Fruit fly (Drosophila melanogaster) whole organism, embryonic: Measurements from ENCODE around the gene CG33093.

Experiments used
- Antp ChIP-seq: fragments of 200-800 bp; sonication (Bioruptor generic); optimal IDR thresholded peaks from 3 replicates; lab custom pipeline; 2016; ENCODE audit warnings: missing biosample characterization, missing genetic modification characterization
- Asciz ChIP-seq: fragments of 200-800 bp; sonication (Bioruptor generic); optimal IDR thresholded peaks from 2 replicates; lab custom pipeline; 2017; ENCODE audit warnings: missing biosample characterization, mild to moderate bottlenecking, missing genetic modification characterization, missing genetic modification reagents
- Atf3 ChIP-seq: fragments of 200-800 bp; sonication (Bioruptor generic); optimal IDR thresholded peaks from 3 replicates; lab custom pipeline; 2016; ENCODE audit warnings: missing biosample characterization, missing genetic modification characterization
- C15 ChIP-seq: fragments of 200-800 bp; sonication (Bioruptor generic); IDR thresholded peaks from 3 replicates; pipeline ENCODE4 v1.3.6; 2022; ENCODE audit warnings: missing biosample characterization, missing genetic modification characterization
- CG10274 ChIP-seq: fragments of 200-800 bp; sonication (Bioruptor generic); optimal IDR thresholded peaks from 3 replicates; lab custom pipeline; 2017; ENCODE audit warnings: missing biosample characterization, mild to moderate bottlenecking, missing genetic modification characterization
- CG10543 ChIP-seq: fragments of 200-800 bp; sonication (Bioruptor generic); optimal IDR thresholded peaks from 3 replicates; lab custom pipeline; 2017; ENCODE audit warnings: missing biosample characterization, mild to moderate bottlenecking, missing genetic modification characterization, moderate library complexity
- CG11456 ChIP-seq: fragments of 200-800 bp; sonication (Bioruptor generic); IDR thresholded peaks from 3 replicates; pipeline ENCODE4 v1.3.6; 2022; ENCODE audit warnings: missing biosample characterization, missing genetic modification characterization
- CG13123 ChIP-seq: fragments of 200-800 bp; sonication (Bioruptor generic); optimal IDR thresholded peaks from 2 replicates; lab custom pipeline; 2016; ENCODE audit warnings: missing biosample characterization, missing genetic modification characterization
- CG14050 ChIP-seq: fragments of 200-800 bp; sonication (Bioruptor generic); IDR thresholded peaks from 3 replicates; pipeline ENCODE4 v1.3.6; 2022; ENCODE audit warnings: missing biosample characterization, missing genetic modification characterization
- CG14860 ChIP-seq: fragments of 200-800 bp; sonication (Bioruptor generic); IDR thresholded peaks from 3 replicates; pipeline ENCODE4 v1.3.6; 2022; ENCODE audit warnings: missing biosample characterization, missing genetic modification characterization; ENCODE audit not compliant: partially characterized antibody
- CG17568 ChIP-seq: fragments of 200-800 bp; sonication (Bioruptor generic); optimal IDR thresholded peaks from 2 replicates; lab custom pipeline; 2018; ENCODE audit warnings: missing biosample characterization, mild to moderate bottlenecking, missing genetic modification characterization, moderate library complexity
- CG17612 ChIP-seq: fragments of 200-800 bp; sonication (Bioruptor generic); IDR thresholded peaks from 2 replicates; pipeline ENCODE4 v1.3.6; 2022; ENCODE audit warnings: missing biosample characterization, missing genetic modification characterization
- CG2889 ChIP-seq: fragments of 200-800 bp; sonication (Bioruptor generic); IDR thresholded peaks from 3 replicates; pipeline ENCODE4 v1.3.6; 2022; ENCODE audit warnings: missing biosample characterization, missing genetic modification characterization
- CG3163 ChIP-seq: fragments of 200-800 bp; sonication (Bioruptor generic); optimal IDR thresholded peaks from 3 replicates; lab custom pipeline; 2016; ENCODE audit warnings: missing biosample characterization, missing genetic modification characterization
- CG33557 ChIP-seq: fragments of 200-800 bp; sonication (Bioruptor generic); optimal IDR thresholded peaks from 2 replicates; lab custom pipeline; 2019; ENCODE audit warnings: missing biosample characterization, mild to moderate bottlenecking, missing genetic modification characterization, moderate library complexity
- CG3847 ChIP-seq: fragments of 200-800 bp; sonication (Bioruptor generic); IDR thresholded peaks from 2 replicates; pipeline ENCODE4 v1.3.6; 2022; ENCODE audit warnings: missing biosample characterization, missing genetic modification characterization
- CG3995 ChIP-seq: fragments of 200-800 bp; sonication (Bioruptor generic); optimal IDR thresholded peaks from 3 replicates; lab custom pipeline; 2016; ENCODE audit warnings: missing biosample characterization, missing genetic modification characterization
- CG4328 ChIP-seq: fragments of 200-800 bp; sonication (Bioruptor generic); optimal IDR thresholded peaks from 3 replicates; lab custom pipeline; 2017; ENCODE audit warnings: missing biosample characterization, missing genetic modification reagents, missing genetic modification characterization
- CG6813 ChIP-seq: fragments of 200-800 bp; sonication (Bioruptor generic); optimal IDR thresholded peaks from 2 replicates; lab custom pipeline; 2017; ENCODE audit warnings: missing biosample characterization, missing genetic modification characterization, mild to moderate bottlenecking, moderate library complexity, missing genetic modification reagents
- Camta ChIP-seq: fragments of 200-800 bp; sonication (Bioruptor generic); optimal IDR thresholded peaks from 2 replicates; lab custom pipeline; 2016; ENCODE audit warnings: missing biosample characterization, missing genetic modification characterization
- Dfd ChIP-seq, 2 experiments: fragments of >200 bp; optimal IDR thresholded peaks; 2 replicates each; lab custom pipeline; 2017; ENCODE audit warnings: missing biosample characterization in 2 of 2, missing genetic modification characterization in 2 of 2
- Eip74EF ChIP-seq, 2 experiments: fragments of 200-800 bp in 1 of 2; fragments of >200 bp in 1 of 2; sonication (Bioruptor generic) in 1 of 2; optimal IDR thresholded peaks; 2 replicates each; lab custom pipeline; 2017 to 2019; ENCODE audit warnings: missing biosample characterization in 2 of 2, missing genetic modification characterization in 2 of 2, mild to moderate bottlenecking in 1 of 2, moderate library complexity in 1 of 2
- HLH54F ChIP-seq: fragments of 200-800 bp; sonication (Bioruptor generic); optimal IDR thresholded peaks from 3 replicates; lab custom pipeline; 2016; ENCODE audit warnings: missing biosample characterization, missing genetic modification characterization
- HmgZ ChIP-seq: fragments of 200-800 bp; sonication (Bioruptor generic); optimal IDR thresholded peaks from 2 replicates; lab custom pipeline; 2018; ENCODE audit warnings: missing biosample characterization, mild to moderate bottlenecking, missing genetic modification characterization
- Meics ChIP-seq: fragments of 200-800 bp; sonication (Bioruptor generic); optimal IDR thresholded peaks from 2 replicates; lab custom pipeline; 2017; ENCODE audit warnings: missing biosample characterization, mild to moderate bottlenecking, missing genetic modification characterization
- Mrtf ChIP-seq: fragments of 200-800 bp; sonication (Bioruptor generic); IDR thresholded peaks from 3 replicates; pipeline ENCODE4 v1.3.6; 2022; ENCODE audit warnings: missing biosample characterization, missing genetic modification characterization
- Opbp ChIP-seq: fragments of 200-800 bp; sonication (Bioruptor generic); IDR thresholded peaks from 3 replicates; pipeline ENCODE4 v1.3.6; 2022; ENCODE audit warnings: missing biosample characterization, missing genetic modification characterization; ENCODE audit not compliant: partially characterized antibody
- Tbp ChIP-seq: fragments of >200 bp; optimal IDR thresholded peaks from 2 replicates; lab custom pipeline; 2018; ENCODE audit warnings: missing biosample characterization, missing genetic modification characterization
- Xbp1 ChIP-seq: fragments of 200-800 bp; sonication (Bioruptor generic); optimal IDR thresholded peaks from 3 replicates; lab custom pipeline; 2016; ENCODE audit warnings: missing biosample characterization, mild to moderate bottlenecking, missing genetic modification characterization
- ab ChIP-seq: fragments of 200-800 bp; sonication (Bioruptor generic); optimal IDR thresholded peaks from 2 replicates; lab custom pipeline; 2016; ENCODE audit warnings: missing biosample characterization, missing genetic modification characterization
- ac ChIP-seq: fragments of 200-800 bp; sonication (Bioruptor generic); optimal IDR thresholded peaks from 3 replicates; lab custom pipeline; 2017; ENCODE audit warnings: missing biosample characterization, mild to moderate bottlenecking, missing genetic modification characterization
- az2 ChIP-seq: fragments of 200-800 bp; sonication (Bioruptor generic); optimal IDR thresholded peaks from 3 replicates; lab custom pipeline; 2016; ENCODE audit warnings: missing biosample characterization, missing genetic modification characterization
- bbx ChIP-seq: fragments of 200-800 bp; sonication (Bioruptor generic); IDR thresholded peaks from 2 replicates; pipeline ENCODE4 v1.3.6; 2022; ENCODE audit warnings: missing biosample characterization, missing genetic modification characterization; ENCODE audit not compliant: partially characterized antibody
- cwo ChIP-seq: fragments of 200-800 bp; sonication (Bioruptor generic); optimal IDR thresholded peaks from 3 replicates; lab custom pipeline; 2017; ENCODE audit warnings: missing biosample characterization, missing genetic modification characterization, mild to moderate bottlenecking, moderate library complexity, missing genetic modification reagents
- danr ChIP-seq: fragments of 200-800 bp; sonication (Bioruptor generic); IDR thresholded peaks from 2 replicates; pipeline ENCODE4 v1.3.6; 2022; ENCODE audit warnings: missing biosample characterization, missing genetic modification characterization
- ems ChIP-seq: fragments of 200-800 bp; sonication (Bioruptor generic); optimal IDR thresholded peaks from 3 replicates; lab custom pipeline; 2016; ENCODE audit warnings: missing biosample characterization, missing genetic modification characterization
- fd64A ChIP-seq: fragments of 200-800 bp; sonication (Bioruptor generic); optimal IDR thresholded peaks from 3 replicates; lab custom pipeline; 2018; ENCODE audit warnings: missing biosample characterization, mild to moderate bottlenecking, missing genetic modification characterization
- gce ChIP-seq: fragments of 200-800 bp; sonication (Bioruptor generic); IDR thresholded peaks from 3 replicates; pipeline ENCODE4 v1.3.6; 2022; ENCODE audit warnings: missing biosample characterization, missing genetic modification characterization
- jing ChIP-seq: fragments of 200-800 bp; sonication (Bioruptor generic); optimal IDR thresholded peaks from 2 replicates; lab custom pipeline; 2018; ENCODE audit warnings: missing biosample characterization, mild to moderate bottlenecking, missing genetic modification characterization
- jumu ChIP-seq: fragments of 200-800 bp; sonication (Bioruptor generic); optimal IDR thresholded peaks from 3 replicates; lab custom pipeline; 2016; ENCODE audit warnings: missing biosample characterization, missing genetic modification characterization
- kni ChIP-seq: fragments of 200-800 bp; sonication (Bioruptor generic); optimal IDR thresholded peaks from 3 replicates; lab custom pipeline; 2017; ENCODE audit warnings: mild to moderate bottlenecking, missing biosample characterization, missing genetic modification reagents, missing genetic modification characterization
- nerfin-2 ChIP-seq: fragments of 200-800 bp; sonication (Bioruptor generic); IDR thresholded peaks from 2 replicates; pipeline ENCODE4 v1.3.6; 2022; ENCODE audit warnings: missing biosample characterization, missing genetic modification characterization; ENCODE audit not compliant: partially characterized antibody
- onecut ChIP-seq: fragments of 200-800 bp; sonication (Bioruptor generic); IDR thresholded peaks from 2 replicates; pipeline ENCODE4 v1.3.6; 2022; ENCODE audit warnings: missing biosample characterization, missing genetic modification characterization
- pros ChIP-seq: fragments of 200-800 bp; sonication (Bioruptor generic); optimal IDR thresholded peaks from 3 replicates; lab custom pipeline; 2019; ENCODE audit warnings: missing biosample characterization, mild to moderate bottlenecking, missing genetic modification characterization, moderate library complexity
- ro ChIP-seq: fragments of 200-800 bp; sonication (Bioruptor generic); IDR thresholded peaks from 2 replicates; pipeline ENCODE4 v1.3.6; 2022; ENCODE audit warnings: missing biosample characterization, missing genetic modification characterization
- ssp ChIP-seq: fragments of 200-800 bp; sonication (Bioruptor generic); IDR thresholded peaks from 2 replicates; pipeline ENCODE4 v1.3.6; 2022; ENCODE audit warnings: missing biosample characterization, missing genetic modification characterization
- tio ChIP-seq: fragments of 200-800 bp; sonication (Bioruptor generic); optimal IDR thresholded peaks from 2 replicates; lab custom pipeline; 2017; ENCODE audit warnings: missing biosample characterization, missing genetic modification characterization, inconsistent platforms
- wek ChIP-seq: fragments of 200-800 bp; sonication (Bioruptor generic); optimal IDR thresholded peaks from 3 replicates; lab custom pipeline; 2018; ENCODE audit warnings: missing biosample characterization, mild to moderate bottlenecking, missing genetic modification characterization, moderate library complexity
- zfh1 ChIP-seq: fragments of 200-800 bp; sonication (Bioruptor generic); IDR thresholded peaks from 3 replicates; pipeline ENCODE4 v1.3.6; 2022; ENCODE audit warnings: missing biosample characterization, missing genetic modification characterization

The CG33093 gene

DNA sequence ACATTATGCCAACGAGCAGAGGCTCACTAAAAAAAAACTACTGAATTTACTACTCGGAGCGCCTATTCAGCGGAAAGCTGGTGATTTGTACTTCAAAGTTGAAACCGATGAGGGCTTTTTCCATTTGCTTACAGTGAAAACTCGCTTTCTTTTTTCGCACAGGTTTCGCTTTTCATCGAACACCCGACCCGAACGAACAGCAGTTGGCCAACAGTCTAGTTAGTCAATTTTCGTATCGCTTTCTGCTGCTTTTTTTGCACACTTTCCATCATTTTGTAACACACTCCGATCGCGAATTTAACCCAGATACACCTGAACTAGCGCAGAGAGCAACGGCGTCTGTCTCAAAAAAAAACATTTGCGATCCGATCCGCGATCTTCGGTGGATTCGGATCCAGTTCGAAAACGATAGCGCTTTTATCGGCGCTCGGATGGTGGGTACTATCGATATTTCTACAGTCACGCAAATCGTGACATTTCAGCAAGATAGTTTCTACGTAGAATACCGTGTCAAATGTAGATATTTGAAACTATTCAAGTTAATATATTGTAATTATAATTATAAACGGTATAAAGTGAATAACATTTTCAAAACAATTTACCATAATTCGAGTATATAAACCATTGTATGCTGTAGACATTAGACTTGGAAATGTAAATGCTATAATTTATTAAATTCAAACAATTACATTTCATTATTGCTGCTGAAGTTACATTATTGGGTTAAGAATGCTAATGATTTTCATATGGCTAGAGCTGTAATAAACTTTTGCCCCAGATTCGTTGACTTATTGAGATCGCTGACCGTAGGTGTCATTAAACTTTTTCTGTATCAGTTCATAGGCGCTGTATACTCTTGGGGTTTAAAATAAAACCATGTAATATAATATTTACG, 3.2 kb downstream of the CG33093 start, which contains the start of gene CG5346 (continued):
- TF ChIP-seq HmgZ (peak; percentile 44), CG17568 (no peak), CG17612 (no peak), CG6813 (GFP tag; lab: Kevin White, UChicago) (no peak), danr (GFP tag; lab: Robert Waterston, UW) (no peak), CG33557 (GFP tag; lab: Kevin White, UChicago) (no peak), pros (GFP tag; lab: Kevin White, UChicago) (no peak), Tbp (no peak), C15 (no peak), Eip74EF (GFP tag; optimal IDR thresholded peaks at IDR 0.05; lab: Kevin White, UChicago) (no peak), nerfin-2 (GFP tag; lab: Robert Waterston, UW) (peak; percentile 78), Opbp (GFP tag; lab: Robert Waterston, UW) (peak; percentile 88), cwo (no peak), CG3847 (GFP tag; lab: Robert Waterston, UW) (no peak), wek (GFP tag; lab: Kevin White, UChicago) (no peak), Antp (GFP tag; lab: Kevin White, UChicago) (no peak), jumu (GFP tag; lab: Kevin White, UChicago) (no peak), ac (GFP tag; lab: Kevin White, UChicago) (no peak), Xbp1 (GFP tag; lab: Kevin White, UChicago) (no peak), CG10274 (GFP tag; lab: Kevin White, UChicago) (no peak), CG4328 (no peak), ems (GFP tag; lab: Kevin White, UChicago) (no peak), fd64A (GFP tag; lab: Kevin White, UChicago) (no peak), CG2889 (no peak), HLH54F (GFP tag; lab: Kevin White, UChicago) (no peak), gce (GFP tag; lab: Robert Waterston, UW) (no peak), zfh1 (GFP tag; lab: Robert Waterston, UW) (no peak), CG11456 (GFP tag; lab: Robert Waterston, UW) (no peak), tio (GFP tag; lab: Kevin White, UChicago) (no peak), ab (GFP tag; lab: Kevin White, UChicago) (no peak), CG3995 (GFP tag; lab: Kevin White, UChicago) (peak; percentile 97), CG13123 (GFP tag; lab: Kevin White, UChicago) (no peak), kni (no peak), CG14050 (GFP tag; lab: Robert Waterston, UW) (no peak), Mrtf (GFP tag; lab: Robert Waterston, UW) (no peak), bbx (GFP tag; lab: Robert Waterston, UW) (peak; percentile 91), CG14860 (GFP tag; lab: Robert Waterston, UW) (peak; percentile 84), Meics (GFP tag; lab: Kevin White, UChicago) (no peak), Dfd (GFP tag; optimal IDR thresholded peaks at IDR 0.05; lab: Kevin White, UChicago) (no peak), az2 (GFP tag; lab: Kevin White, UChicago) (no peak), jing (GFP tag; lab: Kevin White, UChicago) (no peak), CG3163 (GFP tag; lab: Kevin White, UChicago) (no peak), onecut (GFP tag; lab: Robert Waterston, UW) (no peak), Camta (GFP tag; lab: Kevin White, UChicago) (no peak), CG10543 (GFP tag; lab: Kevin White, UChicago) (no peak), Atf3 (no peak), ssp (GFP tag; lab: Robert Waterston, UW) (no peak), Asciz (GFP tag; lab: Kevin White, UChicago) (no peak), ro (no peak)
